Worm (Caenorhabditis elegans): Measurements from ENCODE around the gene W04G3.5.

ce11 chrX:11120808-11121207, 47.4 kb downstream of the W04G3.5 start, which contains the start of gene R08B4.3:
- TF ChIP-seq nhr-237 (tag; optimal IDR thresholded peaks at IDR 0.05) (no peak), elt-3 (tag; optimal IDR thresholded peaks at IDR 0.05) (no peak), lsy-2 (tag; optimal IDR thresholded peaks at IDR 0.05) (no peak), ceh-16 (tag; optimal IDR thresholded peaks at IDR 0.05) (no peak), dmd-4 (tag; optimal IDR thresholded peaks at IDR 0.05) (no peak), ztf-4 (tag; optimal IDR thresholded peaks at IDR 0.05) (no peak), nhr-11 (tag; optimal IDR thresholded peaks at IDR 0.05) (no peak), lin-13 (GFP tag; optimal IDR thresholded peaks at IDR 0.05) (no peak), ama-1 (optimal IDR thresholded peaks at IDR 0.05) (no peak)
